Worm (Caenorhabditis elegans): ENCODE measurements around the gene F57A8.6.

DNA sequence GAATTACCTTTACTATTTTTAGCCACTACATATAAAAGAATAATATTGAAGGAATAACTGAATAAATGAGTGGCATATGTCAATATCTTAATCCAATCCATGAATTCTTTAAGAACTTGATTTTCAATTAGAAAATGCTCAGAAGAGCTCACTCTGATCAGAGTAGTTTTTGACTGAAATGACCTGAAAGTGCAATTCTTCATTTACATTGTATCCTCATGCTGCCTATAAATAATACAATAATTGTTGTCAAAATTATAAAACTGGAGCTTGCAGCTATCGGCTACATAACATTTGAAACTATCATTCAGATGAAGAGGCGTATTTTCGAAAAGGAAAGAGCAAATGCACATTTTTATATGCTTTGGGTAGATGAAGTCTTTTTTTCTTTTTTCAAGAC lies 49.0 kb upstream of the F57A8.6 start, which contains the start of gene srxa-19:
- TF ChIP-seq saeg-2 (GFP tag; IDR thresholded peaks at IDR 0.05): no peak
- no peak for TF ChIP-seq unc-62 (GFP tag; optimal IDR thresholded peaks at IDR 0.05 in 1 of 2)
- TF ChIP-seq unc-62 (tag; optimal IDR thresholded peaks at IDR 0.05): no peak
- TF ChIP-seq lin-15B (tag; optimal IDR thresholded peaks at IDR 0.05): no peak
- no peak for TF ChIP-seq egl-27 (tag; optimal IDR thresholded peaks at IDR 0.05)
- no peak for TF ChIP-seq snpc-4 (tag; optimal IDR thresholded peaks at IDR 0.05)
- no peak for TF ChIP-seq aha-1 (tag)

All from whole organism, L4 larva.